Fruit fly (Drosophila melanogaster) whole organism, embryonic: ENCODE results near the gene Muc30E.

ENCODE experiments used
- B-H1 ChIP-seq: fragments of 200-800 bp; sonication (Bioruptor generic); IDR thresholded peaks from 3 replicates; pipeline ENCODE4 v1.3.6; 2022; ENCODE audit warnings: missing biosample characterization, missing genetic modification characterization
- B-H2 ChIP-seq: fragments of 200-800 bp; sonication (Bioruptor generic); optimal IDR thresholded peaks from 2 replicates; lab custom pipeline; 2018; ENCODE audit warnings: missing biosample characterization, mild to moderate bottlenecking, missing genetic modification characterization
- BEAF-32 ChIP-seq: fragments of 200-800 bp; sonication (Bioruptor generic); optimal IDR thresholded peaks from 3 replicates; lab custom pipeline; 2017; ENCODE audit warnings: missing biosample characterization, missing genetic modification characterization, mild to moderate bottlenecking, moderate library complexity, missing genetic modification reagents
- CG12104 ChIP-seq: fragments of 200-800 bp; sonication (Bioruptor generic); optimal IDR thresholded peaks from 3 replicates; lab custom pipeline; 2016; ENCODE audit warnings: missing biosample characterization, missing genetic modification characterization
- CG1233 ChIP-seq: fragments of 200-800 bp; sonication (Bioruptor generic); optimal IDR thresholded peaks from 4 replicates; lab custom pipeline; 2018; ENCODE audit warnings: missing biosample characterization, mild to moderate bottlenecking, missing genetic modification characterization
- CG13894 ChIP-seq: fragments of 200-800 bp; sonication (Bioruptor generic); optimal IDR thresholded peaks from 3 replicates; lab custom pipeline; 2018; ENCODE audit warnings: missing biosample characterization, mild to moderate bottlenecking, missing genetic modification characterization, moderate library complexity
- CG15011 ChIP-seq: fragments of 200-800 bp; sonication (Bioruptor generic); optimal IDR thresholded peaks from 3 replicates; lab custom pipeline; 2018; ENCODE audit warnings: missing biosample characterization, mild to moderate bottlenecking, missing genetic modification characterization
- CG17328 ChIP-seq: fragments of 200-800 bp; sonication (Bioruptor generic); IDR thresholded peaks from 2 replicates; pipeline ENCODE4 v1.3.6; 2022; ENCODE audit warnings: missing biosample characterization, missing genetic modification characterization
- CG17385 ChIP-seq: fragments of 200-800 bp; sonication (Bioruptor generic); optimal IDR thresholded peaks from 3 replicates; lab custom pipeline; 2018; ENCODE audit warnings: missing biosample characterization, mild to moderate bottlenecking, missing genetic modification characterization
- CG17568 ChIP-seq: fragments of 200-800 bp; sonication (Bioruptor generic); optimal IDR thresholded peaks from 2 replicates; lab custom pipeline; 2018; ENCODE audit warnings: missing biosample characterization, mild to moderate bottlenecking, missing genetic modification characterization, moderate library complexity
- CG17612 ChIP-seq: fragments of 200-800 bp; sonication (Bioruptor generic); IDR thresholded peaks from 2 replicates; pipeline ENCODE4 v1.3.6; 2022; ENCODE audit warnings: missing biosample characterization, missing genetic modification characterization
- CG18619 ChIP-seq: fragments of 200-800 bp; sonication (Bioruptor generic); optimal IDR thresholded peaks from 3 replicates; lab custom pipeline; 2017; ENCODE audit warnings: missing biosample characterization, mild to moderate bottlenecking, missing genetic modification characterization
- CG2678 ChIP-seq: fragments of 200-800 bp; sonication (Bioruptor generic); optimal IDR thresholded peaks from 3 replicates; lab custom pipeline; 2019; ENCODE audit warnings: missing biosample characterization, mild to moderate bottlenecking, missing genetic modification characterization, moderate library complexity
- CG3163 ChIP-seq: fragments of 200-800 bp; sonication (Bioruptor generic); optimal IDR thresholded peaks from 3 replicates; lab custom pipeline; 2016; ENCODE audit warnings: missing biosample characterization, missing genetic modification characterization
- CG42726 ChIP-seq: fragments of 200-800 bp; sonication (Bioruptor generic); IDR thresholded peaks from 2 replicates; pipeline ENCODE4 v1.3.6; 2022; ENCODE audit warnings: missing biosample characterization, missing genetic modification characterization; ENCODE audit not compliant: partially characterized antibody
- CG7271 ChIP-seq: fragments of 200-800 bp; sonication (Bioruptor generic); optimal IDR thresholded peaks from 2 replicates; lab custom pipeline; 2018; ENCODE audit warnings: missing biosample characterization, mild to moderate bottlenecking, missing genetic modification characterization, moderate library complexity
- CG7928 ChIP-seq: fragments of 200-800 bp; sonication (Bioruptor generic); optimal IDR thresholded peaks from 2 replicates; lab custom pipeline; 2017; ENCODE audit warnings: missing biosample characterization, mild to moderate bottlenecking, missing genetic modification characterization
- CHES-1-like ChIP-seq: fragments of 200-800 bp; sonication (Bioruptor generic); optimal IDR thresholded peaks from 2 replicates; lab custom pipeline; 2016; ENCODE audit warnings: missing biosample characterization, missing genetic modification characterization
- Dek ChIP-seq: fragments of 200-800 bp; sonication (Bioruptor generic); optimal IDR thresholded peaks from 3 replicates; lab custom pipeline; 2019; ENCODE audit warnings: missing biosample characterization, mild to moderate bottlenecking, missing genetic modification characterization, moderate library complexity
- Dip2 ChIP-seq: fragments of 200-800 bp; sonication (Bioruptor generic); IDR thresholded peaks from 2 replicates; pipeline ENCODE4 v1.3.6; 2022; ENCODE audit warnings: missing biosample characterization, missing genetic modification characterization
- Dp ChIP-seq: fragments of 200-800 bp; sonication (Bioruptor generic); optimal IDR thresholded peaks from 2 replicates; lab custom pipeline; 2018; ENCODE audit warnings: missing biosample characterization, mild to moderate bottlenecking, missing genetic modification characterization, moderate library complexity
- HLH4C ChIP-seq: fragments of 200-800 bp; sonication (Bioruptor generic); IDR thresholded peaks from 3 replicates; pipeline ENCODE4 v1.3.6; 2022; ENCODE audit warnings: missing biosample characterization, missing genetic modification characterization; ENCODE audit not compliant: partially characterized antibody
- Hsf ChIP-seq: fragments of 200-800 bp; sonication (Bioruptor generic); optimal IDR thresholded peaks from 3 replicates; lab custom pipeline; 2016; ENCODE audit warnings: missing biosample characterization, missing genetic modification characterization
- Mrtf ChIP-seq: fragments of 200-800 bp; sonication (Bioruptor generic); IDR thresholded peaks from 3 replicates; pipeline ENCODE4 v1.3.6; 2022; ENCODE audit warnings: missing biosample characterization, missing genetic modification characterization
- Opbp ChIP-seq: fragments of 200-800 bp; sonication (Bioruptor generic); IDR thresholded peaks from 3 replicates; pipeline ENCODE4 v1.3.6; 2022; ENCODE audit warnings: missing biosample characterization, missing genetic modification characterization; ENCODE audit not compliant: partially characterized antibody
- PHDP ChIP-seq: fragments of 200-800 bp; sonication (Bioruptor generic); optimal IDR thresholded peaks from 3 replicates; lab custom pipeline; 2018; ENCODE audit warnings: missing biosample characterization, mild to moderate bottlenecking, missing genetic modification characterization, moderate library complexity
- Pdp1 ChIP-seq, 2 experiments: fragments of 200-800 bp; sonication (Bioruptor generic); optimal IDR thresholded peaks; 3 replicates each; lab custom pipeline; 2016; ENCODE audit warnings: missing biosample characterization in 2 of 2, missing genetic modification characterization in 2 of 2, mild to moderate bottlenecking in 1 of 2, moderate library complexity in 1 of 2
- Poxn ChIP-seq: fragments of 200-800 bp; sonication (Bioruptor generic); IDR thresholded peaks from 2 replicates; pipeline ENCODE4 v1.3.6; 2022; ENCODE audit warnings: missing biosample characterization, missing genetic modification characterization
- Stat92E ChIP-seq, 3 experiments: fragments of >200 bp in 2 of 3; fragments of 200-800 bp in 1 of 3; sonication (Bioruptor generic) in 1 of 3; optimal IDR thresholded peaks; 2 replicates each; lab custom pipeline; 2017 to 2019; ENCODE audit warnings: missing biosample characterization in 3 of 3, missing genetic modification characterization in 3 of 3, mild to moderate bottlenecking in 1 of 3, moderate library complexity in 1 of 3
- YL-1 ChIP-seq: fragments of 200-800 bp; sonication (Bioruptor generic); optimal IDR thresholded peaks from 3 replicates; lab custom pipeline; 2017; ENCODE audit warnings: missing biosample characterization, mild to moderate bottlenecking, missing genetic modification characterization
- ac ChIP-seq: fragments of 200-800 bp; sonication (Bioruptor generic); optimal IDR thresholded peaks from 3 replicates; lab custom pipeline; 2017; ENCODE audit warnings: missing biosample characterization, mild to moderate bottlenecking, missing genetic modification characterization
- caup ChIP-seq: fragments of 200-800 bp; sonication (Bioruptor generic); optimal IDR thresholded peaks from 3 replicates; lab custom pipeline; 2017; ENCODE audit warnings: missing biosample characterization, mild to moderate bottlenecking, missing genetic modification characterization, moderate library complexity; ENCODE audit not compliant: severe bottlenecking
- chif ChIP-seq, 2 experiments: fragments of 200-800 bp; sonication (Bioruptor generic); optimal IDR thresholded peaks; 3 replicates each; lab custom pipeline; 2016; ENCODE audit warnings: missing biosample characterization in 2 of 2, missing genetic modification characterization in 2 of 2
- dati ChIP-seq: fragments of 200-800 bp; sonication (Bioruptor generic); IDR thresholded peaks from 2 replicates; pipeline ENCODE4 v1.3.6; 2022; ENCODE audit warnings: missing biosample characterization, missing genetic modification characterization
- grau ChIP-seq: fragments of 200-800 bp; optimal IDR thresholded peaks from 3 replicates; lab custom pipeline; 2019; ENCODE audit warnings: missing biosample characterization, mild to moderate bottlenecking, missing genetic modification characterization, moderate library complexity
- gsb-n ChIP-seq: fragments of 200-800 bp; sonication (Bioruptor generic); optimal IDR thresholded peaks from 3 replicates; lab custom pipeline; 2018; ENCODE audit warnings: missing biosample characterization, mild to moderate bottlenecking, missing genetic modification characterization
- her ChIP-seq: fragments of 200-800 bp; sonication (Bioruptor generic); optimal IDR thresholded peaks from 2 replicates; lab custom pipeline; 2016; ENCODE audit warnings: missing biosample characterization, missing genetic modification characterization
- mirr ChIP-seq: fragments of 200-800 bp; sonication (Bioruptor generic); optimal IDR thresholded peaks from 3 replicates; lab custom pipeline; 2018; ENCODE audit warnings: missing biosample characterization, mild to moderate bottlenecking, missing genetic modification characterization
- nerfin-1 ChIP-seq: fragments of 200-800 bp; sonication (Bioruptor generic); optimal IDR thresholded peaks from 3 replicates; lab custom pipeline; 2019; ENCODE audit warnings: missing biosample characterization, mild to moderate bottlenecking, missing genetic modification characterization, moderate library complexity
- odd ChIP-seq: fragments of 200-800 bp; sonication (Bioruptor generic); optimal IDR thresholded peaks from 2 replicates; lab custom pipeline; 2017; ENCODE audit warnings: missing biosample characterization, mild to moderate bottlenecking, missing genetic modification characterization
- sc ChIP-seq, 3 experiments: fragments of >200 bp in 2 of 3; fragments of 200-800 bp in 1 of 3; sonication (Bioruptor generic) in 1 of 3; optimal IDR thresholded peaks; 2 replicates in 2 of 3; 3 replicates in 1 of 3; lab custom pipeline; 2017; ENCODE audit warnings: mild to moderate bottlenecking in 1 of 3, missing biosample characterization in 1 of 3, missing genetic modification characterization in 1 of 3, missing genetic modification reagents in 1 of 3
- slbo ChIP-seq: fragments of 200-800 bp; sonication (Bioruptor generic); IDR thresholded peaks from 2 replicates; pipeline ENCODE4 v1.3.6; 2022; ENCODE audit warnings: missing biosample characterization, missing genetic modification characterization
- ssp ChIP-seq: fragments of 200-800 bp; sonication (Bioruptor generic); IDR thresholded peaks from 2 replicates; pipeline ENCODE4 v1.3.6; 2022; ENCODE audit warnings: missing biosample characterization, missing genetic modification characterization
- sug ChIP-seq: fragments of 200-800 bp; optimal IDR thresholded peaks from 2 replicates; lab custom pipeline; 2019; ENCODE audit warnings: missing biosample characterization, mild to moderate bottlenecking, missing genetic modification characterization, moderate library complexity
- tap ChIP-seq: fragments of 200-800 bp; optimal IDR thresholded peaks from 3 replicates; lab custom pipeline; 2019; ENCODE audit warnings: missing biosample characterization, mild to moderate bottlenecking, missing genetic modification characterization, moderate library complexity
- toy ChIP-seq: fragments of 200-800 bp; sonication (Bioruptor generic); IDR thresholded peaks from 2 replicates; pipeline ENCODE4 v1.3.6; 2022; ENCODE audit warnings: missing biosample characterization, missing genetic modification characterization
- zen2 ChIP-seq: fragments of 200-800 bp; sonication (Bioruptor generic); IDR thresholded peaks from 3 replicates; pipeline ENCODE4 v1.3.6; 2022; ENCODE audit warnings: missing biosample characterization, missing genetic modification characterization; ENCODE audit not compliant: partially characterized antibody
- zfh1 ChIP-seq: fragments of 200-800 bp; sonication (Bioruptor generic); IDR thresholded peaks from 3 replicates; pipeline ENCODE4 v1.3.6; 2022; ENCODE audit warnings: missing biosample characterization, missing genetic modification characterization

Gene Muc30E

dm6 chr2L:9894871-9895364 lies 8.0 kb downstream of the Muc30E start, which contains the start of gene Bka (continued):
- TF ChIP-seq Hsf (GFP tag; lab: Kevin White, UChicago) (peak; percentile 17), zen2 (GFP tag; lab: Robert Waterston, UW) (peak; percentile 92), CG42726 (GFP tag; lab: Robert Waterston, UW) (peak; percentile 88), CG17568 (peak; percentile 78), Opbp (GFP tag; lab: Robert Waterston, UW) (peak; percentile 95), HLH4C (GFP tag; lab: Robert Waterston, UW) (peak; percentile 95), ssp (GFP tag; lab: Robert Waterston, UW) (no peak), chif (GFP tag; optimal IDR thresholded peaks at IDR 0.05; lab: Kevin White, UChicago) (no peak), Mrtf (GFP tag; lab: Robert Waterston, UW) (no peak), slbo (GFP tag; lab: Robert Waterston, UW) (0 out of 2 replicates have a peak, but pooled peaks have one; percentile 28), CG15011 (GFP tag; lab: Kevin White, UChicago) (peak; percentile 65), Poxn (GFP tag; lab: Robert Waterston, UW) (no peak), zfh1 (GFP tag; lab: Robert Waterston, UW) (no peak), grau (tag; lab: Kevin White, UChicago) (peak; percentile 73), CG7928 (GFP tag; lab: Kevin White, UChicago) (peak; percentile 51), CG17385 (peak; percentile 79), CHES-1-like (GFP tag; lab: Kevin White, UChicago) (no peak), CG7271 (tag; lab: Kevin White, UChicago) (peak; percentile 34), YL-1 (GFP tag; lab: Kevin White, UChicago) (peak; percentile 96), CG17612 (GFP tag; lab: Robert Waterston, UW) (no peak), gsb-n (tag; lab: Kevin White, UChicago) (peak; percentile 66), sug (tag; lab: Kevin White, UChicago) (peak; percentile 75), caup (GFP tag; lab: Kevin White, UChicago) (peak; percentile 79), CG3163 (peak; percentile 2), sc (optimal IDR thresholded peaks at IDR 0.05; lab: Kevin White, UChicago) (no peak), sc (GFP tag; optimal IDR thresholded peaks at IDR 0.05; lab: Kevin White, UChicago) (peak; percentile 43), CG17328 (peak; percentile 46; the same call in 1 of the 2 replicates), Pdp1 (GFP tag; optimal IDR thresholded peaks at IDR 0.05; lab: Kevin White, UChicago) (peak in 1 of 2 experiments; percentile 81), CG2678 (tag; lab: Kevin White, UChicago) (peak; percentile 61), toy (GFP tag; lab: Robert Waterston, UW) (no peak), mirr (GFP tag; lab: Kevin White, UChicago) (peak; percentile 28), Stat92E (GFP tag; optimal IDR thresholded peaks at IDR 0.05; lab: Kevin White, UChicago) (peak in 1 of 3 experiments; percentile 78), odd (GFP tag; lab: Kevin White, UChicago) (peak; percentile 73), CG12104 (GFP tag; lab: Kevin White, UChicago) (no peak), nerfin-1 (tag; lab: Kevin White, UChicago) (peak; percentile 79), BEAF-32 (GFP tag; lab: Kevin White, UChicago) (peak; percentile 99), tap (tag; lab: Kevin White, UChicago) (peak; percentile 56), B-H1 (no peak), CG1233 (GFP tag; lab: Kevin White, UChicago) (peak; percentile 64), her (peak; percentile 40), CG13894 (peak; percentile 77), Dek (peak; percentile 39), Dip2 (GFP tag; lab: Robert Waterston, UW) (no peak), Dp (peak; percentile 68), B-H2 (GFP tag; lab: Kevin White, UChicago) (peak; percentile 81), PHDP (tag; lab: Kevin White, UChicago) (peak; percentile 69), dati (no peak), CG18619 (GFP tag; lab: Kevin White, UChicago) (peak; percentile 62), ac (GFP tag; lab: Kevin White, UChicago) (no peak)
